Fruit fly (Drosophila melanogaster) whole organism, embryonic: ENCODE measurements around the gene Nmdar2.

Experiments used
- Antp ChIP-seq: fragments of 200-800 bp; sonication (Bioruptor generic); optimal IDR thresholded peaks from 3 replicates; lab custom pipeline; 2016; ENCODE audit warnings: missing biosample characterization, missing genetic modification characterization
- Awh ChIP-seq: fragments of 200-800 bp; sonication (Bioruptor generic); IDR thresholded peaks from 2 replicates; pipeline ENCODE4, ENCODE4 v1.3.6; 2022; ENCODE audit warnings: missing biosample characterization, missing genetic modification characterization
- CG10267 ChIP-seq: fragments of 200-800 bp; sonication (Bioruptor generic); optimal IDR thresholded peaks from 2 replicates; lab custom pipeline; 2018; ENCODE audit warnings: missing biosample characterization, mild to moderate bottlenecking, missing genetic modification characterization, moderate library complexity
- CG11456 ChIP-seq: fragments of 200-800 bp; sonication (Bioruptor generic); IDR thresholded peaks from 3 replicates; pipeline ENCODE4 v1.3.6; 2022; ENCODE audit warnings: missing biosample characterization, missing genetic modification characterization
- CG12071 ChIP-seq: fragments of 200-800 bp; sonication (Bioruptor generic); optimal IDR thresholded peaks from 3 replicates; lab custom pipeline; 2018; ENCODE audit warnings: missing biosample characterization, mild to moderate bottlenecking, missing genetic modification characterization
- CG12391 ChIP-seq: fragments of 200-800 bp; sonication (Bioruptor generic); optimal IDR thresholded peaks from 3 replicates; lab custom pipeline; 2018; ENCODE audit warnings: missing biosample characterization, mild to moderate bottlenecking, missing genetic modification characterization, moderate library complexity
- CG12744 ChIP-seq: fragments of 200-800 bp; sonication (Bioruptor generic); optimal IDR thresholded peaks from 2 replicates; lab custom pipeline; 2016; ENCODE audit warnings: missing biosample characterization, missing genetic modification characterization
- CG12942 ChIP-seq: fragments of 200-800 bp; sonication (Bioruptor generic); optimal IDR thresholded peaks from 3 replicates; lab custom pipeline; 2016; ENCODE audit warnings: missing biosample characterization, missing genetic modification characterization
- CG13894 ChIP-seq: fragments of 200-800 bp; sonication (Bioruptor generic); optimal IDR thresholded peaks from 3 replicates; lab custom pipeline; 2018; ENCODE audit warnings: missing biosample characterization, mild to moderate bottlenecking, missing genetic modification characterization, moderate library complexity
- CG14014 ChIP-seq: fragments of 200-800 bp; sonication (Bioruptor generic); IDR thresholded peaks from 2 replicates; pipeline ENCODE4 v1.3.6; 2022; ENCODE audit warnings: missing biosample characterization, missing genetic modification characterization
- CG15011 ChIP-seq: fragments of 200-800 bp; sonication (Bioruptor generic); optimal IDR thresholded peaks from 3 replicates; lab custom pipeline; 2018; ENCODE audit warnings: missing biosample characterization, mild to moderate bottlenecking, missing genetic modification characterization
- CG17802 ChIP-seq: fragments of 200-800 bp; sonication (Bioruptor generic); optimal IDR thresholded peaks from 2 replicates; lab custom pipeline; 2018; ENCODE audit warnings: missing biosample characterization, mild to moderate bottlenecking, missing genetic modification characterization, moderate library complexity
- CG2120 ChIP-seq: fragments of 200-800 bp; sonication (Bioruptor generic); optimal IDR thresholded peaks from 3 replicates; lab custom pipeline; 2016; ENCODE audit warnings: missing biosample characterization, missing genetic modification characterization
- CG30403 ChIP-seq: fragments of 200-800 bp; sonication (Bioruptor generic); optimal IDR thresholded peaks from 3 replicates; lab custom pipeline; 2016; ENCODE audit warnings: missing biosample characterization, missing genetic modification characterization
- CG3281 ChIP-seq: fragments of 200-800 bp; sonication (Bioruptor generic); optimal IDR thresholded peaks from 3 replicates; lab custom pipeline; 2017; ENCODE audit warnings: missing biosample characterization, mild to moderate bottlenecking, missing genetic modification characterization
- CG33557 ChIP-seq: fragments of 200-800 bp; sonication (Bioruptor generic); optimal IDR thresholded peaks from 2 replicates; lab custom pipeline; 2019; ENCODE audit warnings: missing biosample characterization, mild to moderate bottlenecking, missing genetic modification characterization, moderate library complexity
- CG3407 ChIP-seq: fragments of 200-800 bp; sonication (Bioruptor generic); optimal IDR thresholded peaks from 2 replicates; lab custom pipeline; 2018; ENCODE audit warnings: missing biosample characterization, mild to moderate bottlenecking, missing genetic modification characterization
- CG34224 ChIP-seq: fragments of 200-800 bp; sonication (Bioruptor generic); IDR thresholded peaks from 3 replicates; pipeline ENCODE4 v1.3.6; 2022; ENCODE audit warnings: missing biosample characterization, missing genetic modification characterization; ENCODE audit not compliant: partially characterized antibody
- CG34422 ChIP-seq: fragments of 200-800 bp; sonication (Bioruptor generic); IDR thresholded peaks from 3 replicates; pipeline ENCODE4 v1.3.6; 2022; ENCODE audit warnings: missing biosample characterization, missing genetic modification characterization
- Dad ChIP-seq: fragments of 200-800 bp; sonication (Bioruptor generic); optimal IDR thresholded peaks from 3 replicates; lab custom pipeline; 2016; ENCODE audit warnings: missing biosample characterization, missing genetic modification characterization
- H2.0 ChIP-seq: fragments of 200-800 bp; sonication (Bioruptor generic); IDR thresholded peaks from 2 replicates; pipeline ENCODE4 v1.3.6; 2022; ENCODE audit warnings: missing biosample characterization, missing genetic modification characterization
- Hr51 ChIP-seq, 2 experiments: fragments of 200-800 bp; sonication (Bioruptor generic); optimal IDR thresholded peaks; 2 replicates in 1 of 2; 3 replicates in 1 of 2; lab custom pipeline; 2016 to 2018; ENCODE audit warnings: missing biosample characterization in 2 of 2, missing genetic modification characterization in 2 of 2, mild to moderate bottlenecking in 1 of 2, moderate library complexity in 1 of 2
- MESR4 ChIP-seq: fragments of 200-800 bp; sonication (Bioruptor generic); optimal IDR thresholded peaks from 2 replicates; lab custom pipeline; 2018; ENCODE audit warnings: missing biosample characterization, mild to moderate bottlenecking, missing genetic modification characterization, moderate library complexity
- Pdp1 ChIP-seq, 2 experiments: fragments of 200-800 bp; sonication (Bioruptor generic); optimal IDR thresholded peaks; 3 replicates each; lab custom pipeline; 2016; ENCODE audit warnings: missing biosample characterization in 2 of 2, missing genetic modification characterization in 2 of 2, mild to moderate bottlenecking in 1 of 2, moderate library complexity in 1 of 2
- Rfx ChIP-seq: fragments of 200-800 bp; sonication (Bioruptor generic); IDR thresholded peaks from 2 replicates; pipeline ENCODE4 v1.3.6; 2022; ENCODE audit warnings: missing biosample characterization, missing genetic modification characterization
- Sox100B ChIP-seq: fragments of 200-800 bp; sonication (Bioruptor generic); optimal IDR thresholded peaks from 3 replicates; lab custom pipeline; 2018; ENCODE audit warnings: missing biosample characterization, mild to moderate bottlenecking, missing genetic modification characterization
- TFAM ChIP-seq: fragments of 200-800 bp; sonication (Bioruptor generic); optimal IDR thresholded peaks from 2 replicates; lab custom pipeline; 2017; ENCODE audit warnings: missing biosample characterization, missing genetic modification characterization, inconsistent platforms
- Tbp ChIP-seq: fragments of >200 bp; optimal IDR thresholded peaks from 2 replicates; lab custom pipeline; 2018; ENCODE audit warnings: missing biosample characterization, missing genetic modification characterization
- Xrp1 ChIP-seq: fragments of 200-800 bp; sonication (Bioruptor generic); IDR thresholded peaks from 2 replicates; pipeline ENCODE4 v1.3.6; 2022; ENCODE audit warnings: missing biosample characterization, missing genetic modification characterization
- ac ChIP-seq: fragments of 200-800 bp; sonication (Bioruptor generic); optimal IDR thresholded peaks from 3 replicates; lab custom pipeline; 2017; ENCODE audit warnings: missing biosample characterization, mild to moderate bottlenecking, missing genetic modification characterization
- aop ChIP-seq: fragments of 200-800 bp; sonication (Bioruptor generic); IDR thresholded peaks from 2 replicates; pipeline ENCODE4 v1.3.6; 2022; ENCODE audit warnings: missing biosample characterization, missing genetic modification characterization
- az2 ChIP-seq: fragments of 200-800 bp; sonication (Bioruptor generic); optimal IDR thresholded peaks from 3 replicates; lab custom pipeline; 2016; ENCODE audit warnings: missing biosample characterization, missing genetic modification characterization
- bsh ChIP-seq, 2 experiments: fragments of 200-800 bp; sonication (Bioruptor generic); optimal IDR thresholded peaks; 2 replicates each; lab custom pipeline; 2017 to 2018; ENCODE audit warnings: mild to moderate bottlenecking in 2 of 2, missing biosample characterization in 2 of 2, missing genetic modification characterization in 2 of 2, moderate library complexity in 1 of 2
- ems ChIP-seq: fragments of 200-800 bp; sonication (Bioruptor generic); optimal IDR thresholded peaks from 3 replicates; lab custom pipeline; 2016; ENCODE audit warnings: missing biosample characterization, missing genetic modification characterization
- en ChIP-seq: fragments of 200-800 bp; sonication (Bioruptor generic); optimal IDR thresholded peaks from 2 replicates; lab custom pipeline; 2016; ENCODE audit warnings: missing biosample characterization, missing genetic modification characterization
- eyg ChIP-seq: fragments of 200-800 bp; sonication (Bioruptor generic); optimal IDR thresholded peaks from 3 replicates; lab custom pipeline; 2016; ENCODE audit warnings: missing biosample characterization, missing genetic modification characterization
- fd96Cb ChIP-seq: fragments of 200-800 bp; sonication (Bioruptor generic); optimal IDR thresholded peaks from 2 replicates; lab custom pipeline; 2018; ENCODE audit warnings: missing biosample characterization, mild to moderate bottlenecking, missing genetic modification characterization, moderate library complexity
- fru ChIP-seq: fragments of >200 bp; optimal IDR thresholded peaks from 2 replicates; lab custom pipeline; 2017
- ftz-f1 ChIP-seq: fragments of 200-800 bp; sonication (Bioruptor generic); optimal IDR thresholded peaks from 2 replicates; lab custom pipeline; 2016; ENCODE audit warnings: missing biosample characterization, missing genetic modification characterization
- gem ChIP-seq: fragments of 200-800 bp; sonication (Bioruptor generic); optimal IDR thresholded peaks from 2 replicates; lab custom pipeline; 2019; ENCODE audit warnings: missing biosample characterization, mild to moderate bottlenecking, missing genetic modification characterization, moderate library complexity
- jigr1 ChIP-seq: fragments of 200-800 bp; sonication (Bioruptor generic); IDR thresholded peaks from 3 replicates; pipeline ENCODE4 v1.3.6; 2022; ENCODE audit warnings: missing biosample characterization, missing genetic modification characterization
- maf-S ChIP-seq: fragments of 200-800 bp; sonication (Bioruptor generic); optimal IDR thresholded peaks from 2 replicates; lab custom pipeline; 2016; ENCODE audit warnings: missing biosample characterization, missing genetic modification characterization
- nerfin-1 ChIP-seq: fragments of 200-800 bp; sonication (Bioruptor generic); optimal IDR thresholded peaks from 3 replicates; lab custom pipeline; 2019; ENCODE audit warnings: missing biosample characterization, mild to moderate bottlenecking, missing genetic modification characterization, moderate library complexity
- pfk ChIP-seq: fragments of 200-800 bp; sonication (Bioruptor generic); optimal IDR thresholded peaks from 2 replicates; lab custom pipeline; 2018; ENCODE audit warnings: missing biosample characterization, mild to moderate bottlenecking, missing genetic modification characterization, moderate library complexity
- psq ChIP-seq: fragments of 200-800 bp; sonication (Bioruptor generic); optimal IDR thresholded peaks from 2 replicates; lab custom pipeline; 2017; ENCODE audit warnings: missing biosample characterization, missing genetic modification characterization
- salm ChIP-seq: fragments of 200-800 bp; sonication (Bioruptor generic); optimal IDR thresholded peaks from 2 replicates; lab custom pipeline; 2018; ENCODE audit warnings: missing biosample characterization, mild to moderate bottlenecking, missing genetic modification characterization
- sim ChIP-seq: fragments of 200-800 bp; sonication (Bioruptor generic); IDR thresholded peaks from 2 replicates; pipeline ENCODE4 v1.3.6; 2022; ENCODE audit warnings: missing biosample characterization, missing genetic modification characterization
- slp2 ChIP-seq: fragments of 200-800 bp; sonication (Bioruptor generic); optimal IDR thresholded peaks from 2 replicates; lab custom pipeline; 2016; ENCODE audit warnings: missing biosample characterization, missing genetic modification characterization
- trh ChIP-seq: fragments of 200-800 bp; sonication (Bioruptor generic); optimal IDR thresholded peaks from 2 replicates; lab custom pipeline; 2016; ENCODE audit warnings: missing biosample characterization, missing genetic modification characterization
- vnd ChIP-seq: fragments of 200-800 bp; sonication (Bioruptor generic); IDR thresholded peaks from 3 replicates; pipeline ENCODE4 v1.3.6; 2022; ENCODE audit warnings: missing biosample characterization, missing genetic modification characterization; ENCODE audit not compliant: partially characterized antibody
- wdn ChIP-seq: fragments of 200-800 bp; sonication (Bioruptor generic); IDR thresholded peaks from 2 replicates; pipeline ENCODE4 v1.3.6; 2022; ENCODE audit warnings: missing biosample characterization, missing genetic modification characterization
- zfh1 ChIP-seq: fragments of 200-800 bp; sonication (Bioruptor generic); IDR thresholded peaks from 3 replicates; pipeline ENCODE4 v1.3.6; 2022; ENCODE audit warnings: missing biosample characterization, missing genetic modification characterization

The Nmdar2 gene

dm6 chrX:1476848-1477247, 30.8 kb downstream of the Nmdar2 start, which contains the start of the genes Rab27 and mei-38 (continued):
- no peak for TF ChIP-seq gem (tag; lab: Kevin White, UChicago)
- no peak for TF ChIP-seq sim (GFP tag; lab: Robert Waterston, UW)
- peak; percentile 68 for TF ChIP-seq CG34224
- 0 out of 3 replicates have a peak, but pooled peaks have one; percentile 45 for TF ChIP-seq vnd (GFP tag; lab: Robert Waterston, UW)
- TF ChIP-seq CG2120 = peak; percentile 56
- TF ChIP-seq Antp = peak; percentile 32
- TF ChIP-seq az2 (GFP tag; lab: Kevin White, UChicago) = no peak
- peak in 1 of 2 experiments; percentile 28 for TF ChIP-seq Pdp1 (GFP tag; optimal IDR thresholded peaks at IDR 0.05; lab: Kevin White, UChicago)
- no peak for TF ChIP-seq TFAM (GFP tag; lab: Kevin White, UChicago)
- TF ChIP-seq MESR4 = no peak
- no peak for TF ChIP-seq salm (tag; lab: Kevin White, UChicago)
- no peak for TF ChIP-seq fd96Cb (tag; lab: Kevin White, UChicago)
- no peak for TF ChIP-seq nerfin-1 (tag; lab: Kevin White, UChicago)
- no peak for TF ChIP-seq jigr1 (GFP tag; lab: Robert Waterston, UW)
- no peak for TF ChIP-seq CG13894 (tag; lab: Kevin White, UChicago)
- TF ChIP-seq CG12744 (GFP tag; lab: Kevin White, UChicago) = no peak
- no peak for TF ChIP-seq Sox100B (GFP tag; lab: Kevin White, UChicago)
- TF ChIP-seq CG10267 (tag; lab: Kevin White, UChicago) = peak; percentile 97
- no peak for TF ChIP-seq CG34422 (GFP tag; lab: Robert Waterston, UW)
- no peak for TF ChIP-seq aop (GFP tag; lab: Robert Waterston, UW)
- no peak for TF ChIP-seq bsh (GFP tag; optimal IDR thresholded peaks at IDR 0.05; lab: Kevin White, UChicago)
- no peak for TF ChIP-seq zfh1
- TF ChIP-seq CG12942 (GFP tag; lab: Kevin White, UChicago) = no peak
- no peak for TF ChIP-seq maf-S (GFP tag; lab: Kevin White, UChicago)
- no peak for TF ChIP-seq psq (GFP tag; lab: Kevin White, UChicago)
- no peak for TF ChIP-seq CG14014 (GFP tag; lab: Robert Waterston, UW)
- no peak for TF ChIP-seq slp2 (GFP tag; lab: Kevin White, UChicago)
- TF ChIP-seq Xrp1 (GFP tag; lab: Robert Waterston, UW) = 0 out of 2 replicates have a peak, but pooled peaks have one; percentile 34
- TF ChIP-seq CG3281 (GFP tag; lab: Kevin White, UChicago) = no peak
- no peak for TF ChIP-seq CG15011 (GFP tag; lab: Kevin White, UChicago)
- TF ChIP-seq ac (GFP tag; lab: Kevin White, UChicago) = no peak
- TF ChIP-seq fru = no peak
- no peak for TF ChIP-seq Awh (GFP tag; lab: Robert Waterston, UW)
- no peak for TF ChIP-seq pfk (GFP tag; lab: Kevin White, UChicago)
- no peak for TF ChIP-seq Tbp (GFP tag; lab: Kevin White, UChicago)
- TF ChIP-seq H2.0 (GFP tag; lab: Robert Waterston, UW) = no peak
- TF ChIP-seq Rfx (GFP tag; lab: Robert Waterston, UW) = peak; percentile 64
- TF ChIP-seq ems (GFP tag; lab: Kevin White, UChicago) = no peak
- TF ChIP-seq wdn (GFP tag; lab: Robert Waterston, UW) = no peak
- TF ChIP-seq Dad (GFP tag; lab: Kevin White, UChicago) = no peak
- peak; percentile 19 for TF ChIP-seq CG30403 (GFP tag; lab: Kevin White, UChicago)
- TF ChIP-seq CG3407 = no peak
- TF ChIP-seq CG33557 = no peak
- TF ChIP-seq CG11456 (GFP tag; lab: Robert Waterston, UW) = peak; percentile 36; the same call in 1 of the 3 replicates
- no peak for TF ChIP-seq trh
- no peak for TF ChIP-seq CG12071
- no peak for TF ChIP-seq ftz-f1
- TF ChIP-seq eyg (GFP tag; lab: Kevin White, UChicago) = no peak
- no peak for TF ChIP-seq CG17802 (tag; lab: Kevin White, UChicago)
- no peak for TF ChIP-seq en (GFP tag; lab: Kevin White, UChicago)
- no peak for TF ChIP-seq CG12391 (tag; lab: Kevin White, UChicago)
- TF ChIP-seq Hr51 (GFP tag; optimal IDR thresholded peaks at IDR 0.05; lab: Kevin White, UChicago) = no peak
